Fruit fly (Drosophila melanogaster): ENCODE data around the gene Cdc5.

DNA sequence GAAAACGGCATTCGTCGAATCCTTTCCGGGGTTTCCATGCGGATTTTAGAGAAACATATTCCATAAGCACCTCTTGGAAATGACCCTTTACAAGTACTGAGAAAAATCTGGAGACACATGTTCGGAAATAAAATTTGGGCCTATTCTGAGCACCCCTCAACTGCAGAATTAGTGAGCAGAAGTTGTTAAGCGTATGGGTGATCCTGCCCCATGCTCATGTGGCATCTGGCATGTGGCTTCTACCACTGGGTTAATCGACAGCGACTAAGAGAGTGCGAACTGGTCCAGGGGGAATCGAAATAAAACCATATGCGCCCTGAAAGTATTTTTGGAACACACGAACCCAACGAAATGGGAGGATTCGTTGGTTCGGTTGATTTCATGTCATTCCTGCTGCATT is 40.4 kb downstream of the Cdc5 start:
- no peak for TF ChIP-seq CG10631 (GFP tag; optimal IDR thresholded peaks at IDR 0.05)
- no peak for TF ChIP-seq fkh (GFP tag; optimal IDR thresholded peaks at IDR 0.05)
- TF ChIP-seq CG31627 (GFP tag; optimal IDR thresholded peaks at IDR 0.05): no peak
- TF ChIP-seq CG34406 (GFP tag; optimal IDR thresholded peaks at IDR 0.05): no peak
- TF ChIP-seq acj6 (GFP tag; optimal IDR thresholded peaks at IDR 0.05): no peak
